ENCODE assay signal across 1 fruit fly cellular context in the genomic region with DNA sequence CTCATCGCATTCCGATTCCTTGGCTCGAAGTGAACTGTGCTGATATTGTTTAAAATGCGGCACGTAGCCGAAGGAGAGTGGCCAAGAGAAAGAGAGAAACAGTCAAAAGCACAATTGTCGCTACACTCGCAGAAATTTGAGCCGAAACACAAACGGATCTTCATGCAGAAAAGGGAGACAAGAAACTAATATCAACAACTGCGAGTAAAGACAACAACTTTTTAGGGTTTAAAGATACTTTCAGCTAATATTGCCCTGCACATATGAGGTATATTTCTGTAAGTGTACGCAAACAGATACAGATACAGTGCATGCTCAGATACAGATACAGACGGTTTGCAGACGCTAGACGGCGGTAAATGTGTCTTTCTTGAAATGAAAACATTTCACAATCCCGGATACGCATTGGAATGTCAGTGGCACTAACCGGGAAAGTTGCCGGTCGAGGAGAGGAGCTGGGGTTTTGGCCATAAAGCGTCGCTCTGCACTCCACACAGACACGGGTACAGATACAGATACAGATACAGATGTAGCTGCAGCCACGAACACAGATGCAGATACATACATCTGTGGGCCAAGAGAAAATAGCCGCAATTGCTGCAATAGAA.
TF ChIP-seq lines count a peak whose summit lies in the region.

No protein-coding gene starts in this region.

TF ChIP-seq in whole organism, embryonic, 481 proteins besides CTCF, POLR2A, EP300 and RAD21 (continued from another document and continues in another):
- peak; percentile 93 for TF ChIP-seq az2 (GFP tag; optimal IDR thresholded peaks at IDR 0.05; lab: Kevin White, UChicago)
- TF ChIP-seq fd3F (GFP tag; optimal IDR thresholded peaks at IDR 0.05; lab: Kevin White, UChicago): peak; percentile 62
- no peak for TF ChIP-seq amos (GFP tag; IDR thresholded peaks at IDR 0.05; lab: Robert Waterston, UW; ENCODE audit: partially characterized antibody)
- peak; percentile 85 for TF ChIP-seq sob (GFP tag; IDR thresholded peaks at IDR 0.05; lab: Robert Waterston, UW)
- TF ChIP-seq cad (GFP tag; optimal IDR thresholded peaks at IDR 0.05; lab: Kevin White, UChicago): no peak
- TF ChIP-seq gem (tag; optimal IDR thresholded peaks at IDR 0.05; lab: Kevin White, UChicago): peak; percentile 91
- no peak for TF ChIP-seq ham (GFP tag; IDR thresholded peaks at IDR 0.05; lab: Robert Waterston, UW)
- no peak; the same call in 1 of the 2 replicates for TF ChIP-seq Dip2 (GFP tag; IDR thresholded peaks at IDR 0.05; lab: Robert Waterston, UW)
- peak; percentile 72 for TF ChIP-seq Mes4 (GFP tag; optimal IDR thresholded peaks at IDR 0.05; lab: Kevin White, UChicago)
- TF ChIP-seq sc (optimal IDR thresholded peaks at IDR 0.05; lab: Kevin White, UChicago): no peak
- TF ChIP-seq sc (GFP tag; optimal IDR thresholded peaks at IDR 0.05; lab: Kevin White, UChicago): peak; percentile 80
- peak; percentile 61 for TF ChIP-seq Myb (GFP tag; optimal IDR thresholded peaks at IDR 0.05; lab: Kevin White, UChicago)
- peak; percentile 88 for TF ChIP-seq Hsf (GFP tag; optimal IDR thresholded peaks at IDR 0.05; lab: Kevin White, UChicago)
- TF ChIP-seq bsh (GFP tag; optimal IDR thresholded peaks at IDR 0.05; lab: Kevin White, UChicago): peak; percentile 82 to 93
- TF ChIP-seq CG4820 (GFP tag; optimal IDR thresholded peaks at IDR 0.05; lab: Kevin White, UChicago): peak; percentile 89
- TF ChIP-seq Blimp-1 (GFP tag; optimal IDR thresholded peaks at IDR 0.05; lab: Kevin White, UChicago): peak; percentile 89
- TF ChIP-seq hb (GFP tag; IDR thresholded peaks at IDR 0.05; lab: Robert Waterston, UW; ENCODE audit: partially characterized antibody): no peak
- no peak for TF ChIP-seq tio (GFP tag; optimal IDR thresholded peaks at IDR 0.05; lab: Kevin White, UChicago)
- no peak for TF ChIP-seq Elba2 (GFP tag; optimal IDR thresholded peaks at IDR 0.05; lab: Kevin White, UChicago)
- peak; percentile 86 for TF ChIP-seq CG7839 (tag; optimal IDR thresholded peaks at IDR 0.05; lab: Kevin White, UChicago)
- TF ChIP-seq ac (GFP tag; optimal IDR thresholded peaks at IDR 0.05; lab: Kevin White, UChicago): peak; percentile 34
- no peak for TF ChIP-seq yki (optimal IDR thresholded peaks at IDR 0.05; lab: Kevin White, UChicago)
- peak; percentile 80 for TF ChIP-seq salm (tag; optimal IDR thresholded peaks at IDR 0.05; lab: Kevin White, UChicago)
- TF ChIP-seq chm (GFP tag; IDR thresholded peaks at IDR 0.05; lab: Robert Waterston, UW): peak; percentile 86
- peak; percentile 81 for TF ChIP-seq CrebB (tag; optimal IDR thresholded peaks at IDR 0.05; lab: Kevin White, UChicago)
- TF ChIP-seq CG7745 (tag; optimal IDR thresholded peaks at IDR 0.05; lab: Kevin White, UChicago): no peak
- TF ChIP-seq CG7963 (GFP tag; IDR thresholded peaks at IDR 0.05; lab: Robert Waterston, UW; ENCODE audit: partially characterized antibody): no peak
- TF ChIP-seq Taf1 (GFP tag; IDR thresholded peaks at IDR 0.05; lab: Robert Waterston, UW): peak; percentile 50; the same call in 1 of the 2 replicates
- no peak for TF ChIP-seq prd (optimal IDR thresholded peaks at IDR 0.05; lab: Kevin White, UChicago)
- peak; percentile 92 for TF ChIP-seq prd (GFP tag; IDR thresholded peaks at IDR 0.05; lab: Robert Waterston, UW)
- TF ChIP-seq twi (tag; optimal IDR thresholded peaks at IDR 0.05; lab: Kevin White, UChicago): peak; percentile 42
- TF ChIP-seq ssp (GFP tag; IDR thresholded peaks at IDR 0.05; lab: Robert Waterston, UW): peak; percentile 75
- peak; percentile 81 for TF ChIP-seq peb (GFP tag; IDR thresholded peaks at IDR 0.05; lab: Robert Waterston, UW)
- peak; percentile 94 for TF ChIP-seq dmrt99B (tag; optimal IDR thresholded peaks at IDR 0.05; lab: Kevin White, UChicago)
- TF ChIP-seq Bteb2 (GFP tag; optimal IDR thresholded peaks at IDR 0.05; lab: Kevin White, UChicago): peak; percentile 60
- TF ChIP-seq stc (GFP tag; IDR thresholded peaks at IDR 0.05; lab: Robert Waterston, UW): peak; percentile 87
- TF ChIP-seq CG3065 (GFP tag; optimal IDR thresholded peaks at IDR 0.05; lab: Kevin White, UChicago): peak; percentile 79
- TF ChIP-seq NfI (GFP tag; optimal IDR thresholded peaks at IDR 0.05; lab: Kevin White, UChicago): peak; percentile 87
- TF ChIP-seq Hr51 (GFP tag; optimal IDR thresholded peaks at IDR 0.05; lab: Kevin White, UChicago): peak; percentile 47 to 89
- peak; percentile 82 for TF ChIP-seq Sox100B (GFP tag; optimal IDR thresholded peaks at IDR 0.05; lab: Kevin White, UChicago)
- peak; percentile 88 for TF ChIP-seq CG30431 (GFP tag; optimal IDR thresholded peaks at IDR 0.05; lab: Kevin White, UChicago)
- TF ChIP-seq CG7928 (GFP tag; optimal IDR thresholded peaks at IDR 0.05; lab: Kevin White, UChicago): peak; percentile 4
- peak; percentile 85 for TF ChIP-seq CG8388 (GFP tag; optimal IDR thresholded peaks at IDR 0.05; lab: Kevin White, UChicago)
- peak; percentile 83 for TF ChIP-seq tx (GFP tag; optimal IDR thresholded peaks at IDR 0.05; lab: Kevin White, UChicago)
- TF ChIP-seq zen (tag; optimal IDR thresholded peaks at IDR 0.05; lab: Kevin White, UChicago): peak; percentile 68
- peak; percentile 77 for TF ChIP-seq CG6813 (GFP tag; optimal IDR thresholded peaks at IDR 0.05; lab: Kevin White, UChicago)
- TF ChIP-seq CG2712 (tag; optimal IDR thresholded peaks at IDR 0.05; lab: Kevin White, UChicago): peak; percentile 89
- peak; percentile 51 for TF ChIP-seq gsb (GFP tag; IDR thresholded peaks at IDR 0.05; lab: Robert Waterston, UW)
- peak; percentile 76 for TF ChIP-seq CG14014 (GFP tag; IDR thresholded peaks at IDR 0.05; lab: Robert Waterston, UW)
- TF ChIP-seq Lpt (GFP tag; optimal IDR thresholded peaks at IDR 0.05; lab: Kevin White, UChicago): no peak
- no peak for TF ChIP-seq pros (GFP tag; optimal IDR thresholded peaks at IDR 0.05; lab: Kevin White, UChicago)
- peak; percentile 71 for TF ChIP-seq CG18619 (GFP tag; optimal IDR thresholded peaks at IDR 0.05; lab: Kevin White, UChicago)
- peak; percentile 64; the same call in 1 of the 2 replicates for TF ChIP-seq Atf6 (GFP tag; IDR thresholded peaks at IDR 0.05; lab: Robert Waterston, UW)
- TF ChIP-seq tll (GFP tag; optimal IDR thresholded peaks at IDR 0.05; lab: Kevin White, UChicago): no peak
- TF ChIP-seq Oli (tag; optimal IDR thresholded peaks at IDR 0.05; lab: Kevin White, UChicago): peak; percentile 90
- no peak for TF ChIP-seq Bgb (GFP tag; IDR thresholded peaks at IDR 0.05; lab: Robert Waterston, UW; ENCODE audit: partially characterized antibody)
- TF ChIP-seq sqz (GFP tag; optimal IDR thresholded peaks at IDR 0.05; lab: Kevin White, UChicago): peak; percentile 76
- TF ChIP-seq CG3847 (GFP tag; IDR thresholded peaks at IDR 0.05; lab: Robert Waterston, UW): peak; percentile 74
- TF ChIP-seq CG16813 (GFP tag; IDR thresholded peaks at IDR 0.05; lab: Robert Waterston, UW; ENCODE audit: partially characterized antibody): no peak
- TF ChIP-seq Pdp1 (GFP tag; optimal IDR thresholded peaks at IDR 0.05; lab: Kevin White, UChicago): peak; percentile 82 to 91
- TF ChIP-seq CG8478 (optimal IDR thresholded peaks at IDR 0.05; lab: Kevin White, UChicago): no peak
- no peak for TF ChIP-seq Hr39 (optimal IDR thresholded peaks at IDR 0.05; lab: Kevin White, UChicago)
- peak; percentile 63 for TF ChIP-seq Hmr (GFP tag; optimal IDR thresholded peaks at IDR 0.05; lab: Kevin White, UChicago)
- TF ChIP-seq CG18599 (GFP tag; optimal IDR thresholded peaks at IDR 0.05; lab: Kevin White, UChicago): peak; percentile 80
- TF ChIP-seq Max (GFP tag; optimal IDR thresholded peaks at IDR 0.05; lab: Kevin White, UChicago): peak; percentile 74
- TF ChIP-seq mirr (GFP tag; optimal IDR thresholded peaks at IDR 0.05; lab: Kevin White, UChicago): no peak
- peak; percentile 67 for TF ChIP-seq CG31365 (tag; optimal IDR thresholded peaks at IDR 0.05; lab: Kevin White, UChicago)
- peak; percentile 28 for TF ChIP-seq sug (tag; optimal IDR thresholded peaks at IDR 0.05; lab: Kevin White, UChicago)
- TF ChIP-seq run (tag; optimal IDR thresholded peaks at IDR 0.05; lab: Kevin White, UChicago): peak; percentile 68
- TF ChIP-seq lbe (GFP tag; optimal IDR thresholded peaks at IDR 0.05; lab: Kevin White, UChicago): peak; percentile 71
- TF ChIP-seq nerfin-2 (GFP tag; IDR thresholded peaks at IDR 0.05; lab: Robert Waterston, UW; ENCODE audit: partially characterized antibody): no peak
- peak; percentile 82 for TF ChIP-seq sim (GFP tag; IDR thresholded peaks at IDR 0.05; lab: Robert Waterston, UW)
- peak; percentile 95 for TF ChIP-seq ci (GFP tag; IDR thresholded peaks at IDR 0.05; lab: Robert Waterston, UW)
- peak; percentile 90 for TF ChIP-seq Antp (GFP tag; optimal IDR thresholded peaks at IDR 0.05; lab: Kevin White, UChicago)
- peak; percentile 60 for TF ChIP-seq CG8765 (GFP tag; IDR thresholded peaks at IDR 0.05; lab: Robert Waterston, UW)
- TF ChIP-seq GATAe (GFP tag; conservative IDR thresholded peaks at IDR 0.05; lab: Robert Waterston, UW): no peak
- TF ChIP-seq CG32767 (GFP tag; IDR thresholded peaks at IDR 0.05; lab: Robert Waterston, UW): peak; percentile 79
- no peak for TF ChIP-seq cas (GFP tag; IDR thresholded peaks at IDR 0.05; lab: Robert Waterston, UW)
- TF ChIP-seq CG6683 (GFP tag; optimal IDR thresholded peaks at IDR 0.05; lab: Kevin White, UChicago): peak; percentile 36
- peak; percentile 51 for TF ChIP-seq CG9932 (GFP tag; IDR thresholded peaks at IDR 0.05; lab: Robert Waterston, UW)
- TF ChIP-seq chif (GFP tag; optimal IDR thresholded peaks at IDR 0.05; lab: Kevin White, UChicago): peak; percentile 92 to 94
- TF ChIP-seq Rfx (GFP tag; IDR thresholded peaks at IDR 0.05; lab: Robert Waterston, UW): peak; percentile 77
- peak; percentile 85 for TF ChIP-seq bab2 (GFP tag; optimal IDR thresholded peaks at IDR 0.05; lab: Kevin White, UChicago)
- no peak for TF ChIP-seq Poxn (GFP tag; IDR thresholded peaks at IDR 0.05; lab: Robert Waterston, UW)
- TF ChIP-seq CG33213 (GFP tag; optimal IDR thresholded peaks at IDR 0.05; lab: Kevin White, UChicago): peak; percentile 88
- TF ChIP-seq caup (GFP tag; optimal IDR thresholded peaks at IDR 0.05; lab: Kevin White, UChicago; ENCODE audit: severe bottlenecking): peak; percentile 61
- peak in 1 of 2 experiments; percentile 15 for TF ChIP-seq Trl (optimal IDR thresholded peaks at IDR 0.05; lab: Kevin White, UChicago)
- peak; percentile 83 for TF ChIP-seq Trl (GFP tag; optimal IDR thresholded peaks at IDR 0.05; lab: Kevin White, UChicago)
- TF ChIP-seq ato (GFP tag; IDR thresholded peaks at IDR 0.05; lab: Robert Waterston, UW; ENCODE audit: partially characterized antibody): no peak
- TF ChIP-seq pnt (GFP tag; optimal IDR thresholded peaks at IDR 0.05; lab: Kevin White, UChicago): peak; percentile 87
- TF ChIP-seq fu2 (GFP tag; optimal IDR thresholded peaks at IDR 0.05; lab: Kevin White, UChicago): peak; percentile 68
- peak; percentile 92 for TF ChIP-seq CG34422 (GFP tag; IDR thresholded peaks at IDR 0.05; lab: Robert Waterston, UW)
- TF ChIP-seq B-H1 (GFP tag; IDR thresholded peaks at IDR 0.05; lab: Robert Waterston, UW): peak; percentile 80; the same call in 2 of the 3 replicates
- peak; percentile 80 for TF ChIP-seq CG14710 (tag; optimal IDR thresholded peaks at IDR 0.05; lab: Kevin White, UChicago)
- peak; percentile 79; the same call in 2 of the 3 replicates for TF ChIP-seq CG11456 (GFP tag; IDR thresholded peaks at IDR 0.05; lab: Robert Waterston, UW)
- TF ChIP-seq sisA (GFP tag; IDR thresholded peaks at IDR 0.05; lab: Robert Waterston, UW): peak; percentile 94
- no peak for TF ChIP-seq Hmx (GFP tag; optimal IDR thresholded peaks at IDR 0.05; lab: Kevin White, UChicago)
- TF ChIP-seq Dek (tag; optimal IDR thresholded peaks at IDR 0.05; lab: Kevin White, UChicago): peak; percentile 69
- TF ChIP-seq CG11398 (GFP tag; optimal IDR thresholded peaks at IDR 0.05; lab: Kevin White, UChicago): peak; percentile 73
- TF ChIP-seq ash1 (GFP tag; optimal IDR thresholded peaks at IDR 0.05; lab: Kevin White, UChicago): no peak
- TF ChIP-seq kah (GFP tag; optimal IDR thresholded peaks at IDR 0.05; lab: Kevin White, UChicago): peak; percentile 71
- TF ChIP-seq Nf-YC (tag; optimal IDR thresholded peaks at IDR 0.05; lab: Kevin White, UChicago): peak; percentile 48
- TF ChIP-seq CG10979 (tag; optimal IDR thresholded peaks at IDR 0.05; lab: Kevin White, UChicago): peak; percentile 89
- peak; percentile 64 for TF ChIP-seq CG9817 (tag; optimal IDR thresholded peaks at IDR 0.05; lab: Kevin White, UChicago)
- TF ChIP-seq CG17385 (GFP tag; optimal IDR thresholded peaks at IDR 0.05; lab: Kevin White, UChicago): peak; percentile 79
- TF ChIP-seq CG14050 (GFP tag; IDR thresholded peaks at IDR 0.05; lab: Robert Waterston, UW): peak; percentile 83
- TF ChIP-seq CG1233 (GFP tag; optimal IDR thresholded peaks at IDR 0.05; lab: Kevin White, UChicago): peak; percentile 81
- peak; percentile 82 for TF ChIP-seq bcd (GFP tag; optimal IDR thresholded peaks at IDR 0.05; lab: Kevin White, UChicago)
- peak; percentile 80 for TF ChIP-seq esg (GFP tag; conservative IDR thresholded peaks at IDR 0.05; lab: Robert Waterston, UW)
- peak; percentile 83 for TF ChIP-seq slbo (GFP tag; IDR thresholded peaks at IDR 0.05; lab: Robert Waterston, UW)
- peak; percentile 78 for TF ChIP-seq CG2202 (tag; optimal IDR thresholded peaks at IDR 0.05; lab: Kevin White, UChicago)
- TF ChIP-seq Xrp1 (GFP tag; IDR thresholded peaks at IDR 0.05; lab: Robert Waterston, UW): peak; percentile 95
- peak; percentile 86 for TF ChIP-seq mam (GFP tag; optimal IDR thresholded peaks at IDR 0.05; lab: Kevin White, UChicago)
- TF ChIP-seq CG5180 (GFP tag; optimal IDR thresholded peaks at IDR 0.05; lab: Kevin White, UChicago): peak; percentile 76
- peak; percentile 84 for TF ChIP-seq da (GFP tag; optimal IDR thresholded peaks at IDR 0.05; lab: Kevin White, UChicago)
- peak; percentile 83 for TF ChIP-seq Aef1 (GFP tag; IDR thresholded peaks at IDR 0.05; lab: Robert Waterston, UW)
- peak; percentile 89 for TF ChIP-seq ranshi (GFP tag; IDR thresholded peaks at IDR 0.05; lab: Robert Waterston, UW)
- peak; percentile 65 for TF ChIP-seq psq (GFP tag; optimal IDR thresholded peaks at IDR 0.05; lab: Kevin White, UChicago)
- peak; percentile 77 for TF ChIP-seq CG10267 (tag; optimal IDR thresholded peaks at IDR 0.05; lab: Kevin White, UChicago)
- peak; percentile 76 for TF ChIP-seq croc (GFP tag; conservative IDR thresholded peaks at IDR 0.05; lab: Robert Waterston, UW)
- TF ChIP-seq CG10147 (GFP tag; optimal IDR thresholded peaks at IDR 0.05; lab: Kevin White, UChicago): peak; percentile 32
- TF ChIP-seq bowl (GFP tag; IDR thresholded peaks at IDR 0.05; lab: Robert Waterston, UW): peak; percentile 57
- TF ChIP-seq aop (GFP tag; IDR thresholded peaks at IDR 0.05; lab: Robert Waterston, UW): peak; percentile 77
- peak in 1 of 2 experiments; percentile 84 for TF ChIP-seq Eip74EF (GFP tag; optimal IDR thresholded peaks at IDR 0.05; lab: Kevin White, UChicago)
